Worm (Caenorhabditis elegans) whole organism, L4 larva: Measurements from ENCODE around the gene srj-33.

Experiments
- D1046.2 ChIP-seq: fragments of 200-800 bp; sonication (Bioruptor generic); IDR thresholded peaks from 2 replicates; pipeline ENCODE4 v1.3.6; 2022; ENCODE audit warnings: missing genetic modification characterization, missing compliant biosample characterization
- F49E8.2 ChIP-seq: sonication (generic microtip); optimal IDR thresholded peaks from 2 replicates; lab custom pipeline; 2016; ENCODE audit warnings: missing compliant biosample characterization, mild to moderate bottlenecking, missing genetic modification characterization, borderline replicate concordance
- T20F7.1 ChIP-seq: fragments of 200-800 bp; sonication (Bioruptor generic); optimal IDR thresholded peaks from 2 replicates; lab custom pipeline; 2018; ENCODE audit warnings: mild to moderate bottlenecking, missing genetic modification characterization, missing compliant biosample characterization
- T26A8.4 ChIP-seq: fragments of 200-800 bp; sonication (Bioruptor generic); IDR thresholded peaks from 2 replicates; pipeline ENCODE4 v1.3.6; 2022; ENCODE audit warnings: missing genetic modification characterization, missing compliant biosample characterization
- Y5F2A.4 ChIP-seq: fragments of 200-800 bp; sonication (Bioruptor generic); optimal IDR thresholded peaks from 2 replicates; lab custom pipeline; 2018; ENCODE audit warnings: mild to moderate bottlenecking, missing genetic modification characterization, missing compliant biosample characterization
- aha-1 ChIP-seq: fragments of 150-350 bp; peaks from one replicate; lab custom pipeline; 2014; ENCODE audit warnings: missing biosample characterization, missing genetic modification characterization
- attf-4 ChIP-seq: sonication (generic microtip); optimal IDR thresholded peaks from 3 replicates; lab custom pipeline; 2017; ENCODE audit warnings: missing biosample characterization, missing genetic modification characterization
- ceh-20 ChIP-seq: fragments of 200-800 bp; sonication (Bioruptor generic); IDR thresholded peaks from 2 replicates; pipeline ENCODE4 v1.3.6; 2022; ENCODE audit warnings: missing genetic modification reagents, missing genetic modification characterization, missing compliant biosample characterization
- ceh-62 ChIP-seq: sonication (generic microtip); optimal IDR thresholded peaks from 2 replicates; lab custom pipeline; 2017; ENCODE audit warnings: missing biosample characterization, missing genetic modification characterization
- daf-16 ChIP-seq, 3 experiments: sonication (generic microtip); optimal IDR thresholded peaks; 2 replicates each; lab custom pipeline; 2016 to 2017; ENCODE audit warnings: missing genetic modification characterization in 3 of 3, missing genetic modification reagents in 3 of 3, mild to moderate bottlenecking in 2 of 3, missing compliant biosample characterization in 2 of 3, missing biosample characterization in 1 of 3, moderate library complexity in 1 of 3
- daf-19 ChIP-seq: fragments of 200-800 bp; sonication (Bioruptor generic); conservative IDR thresholded peaks from 2 replicates; pipeline ENCODE4 v1.3.6; 2022; ENCODE audit warnings: missing genetic modification characterization, missing compliant biosample characterization
- dmd-6 ChIP-seq: fragments of 200-800 bp; sonication (Bioruptor generic); IDR thresholded peaks from 2 replicates; pipeline ENCODE4 v1.3.6; 2022; ENCODE audit warnings: missing genetic modification reagents, missing genetic modification characterization, missing compliant biosample characterization
- egl-27 ChIP-seq: sonication (generic microtip); optimal IDR thresholded peaks from 3 replicates; lab custom pipeline; 2017; ENCODE audit warnings: missing biosample characterization, missing genetic modification reagents, missing genetic modification characterization
- hlh-11 ChIP-seq: fragments of 200-800 bp; sonication (Bioruptor generic); optimal IDR thresholded peaks from 2 replicates; lab custom pipeline; 2018; ENCODE audit warnings: mild to moderate bottlenecking, missing genetic modification characterization, missing compliant biosample characterization
- hlh-30 ChIP-seq: sonication (generic microtip); optimal IDR thresholded peaks from 2 replicates; lab custom pipeline; 2017; ENCODE audit warnings: antibody characterized with exemption, mild to moderate bottlenecking, missing genetic modification characterization, missing compliant biosample characterization; ENCODE audit not compliant: insufficient read depth
- lin-15B ChIP-seq: fragments of 150-350 bp; sonication (generic microtip); optimal IDR thresholded peaks from 3 replicates; lab custom pipeline; 2014; ENCODE audit warnings: missing biosample characterization, missing genetic modification characterization
- lin-38 ChIP-seq: fragments of 200-800 bp; sonication (Bioruptor generic); IDR thresholded peaks from 2 replicates; pipeline ENCODE4 v1.3.6; 2022; ENCODE audit warnings: missing genetic modification reagents, missing genetic modification characterization, missing compliant biosample characterization
- lir-3 ChIP-seq: sonication (generic microtip); optimal IDR thresholded peaks from 2 replicates; lab custom pipeline; 2016; ENCODE audit warnings: mild to moderate bottlenecking, missing genetic modification characterization, missing compliant biosample characterization
- lsy-2 ChIP-seq, 2 experiments: fragments of 150-350 bp in 1 of 2; sonication (generic microtip) in 1 of 2; optimal IDR thresholded peaks; 2 replicates each; lab custom pipeline; 2014 to 2017; ENCODE audit warnings: missing biosample characterization in 2 of 2, missing genetic modification characterization in 2 of 2
- mes-2 ChIP-seq: sonication (generic microtip); optimal IDR thresholded peaks from 2 replicates; lab custom pipeline; 2016; ENCODE audit warnings: missing genotype, mild to moderate bottlenecking, missing genetic modification characterization, missing compliant biosample characterization; ENCODE audit not compliant: poor library complexity, severe bottlenecking
- nhr-102 ChIP-seq: sonication (generic microtip); optimal IDR thresholded peaks from 2 replicates; lab custom pipeline; 2016; ENCODE audit warnings: mild to moderate bottlenecking, missing genetic modification characterization, moderate library complexity, missing compliant biosample characterization
- nhr-11 ChIP-seq: fragments of 150-350 bp; optimal IDR thresholded peaks from 2 replicates; lab custom pipeline; 2014; ENCODE audit warnings: missing biosample characterization, missing genetic modification characterization
- nhr-111 ChIP-seq: fragments of 200-800 bp; sonication (Bioruptor generic); optimal IDR thresholded peaks from 2 replicates; lab custom pipeline; 2018; ENCODE audit warnings: mild to moderate bottlenecking, missing genetic modification characterization, missing compliant biosample characterization
- nhr-25 ChIP-seq: sonication (generic microtip); optimal IDR thresholded peaks from 2 replicates; lab custom pipeline; 2017; ENCODE audit warnings: missing genetic modification characterization, mild to moderate bottlenecking, missing compliant biosample characterization, antibody characterized with exemption, moderate library complexity, borderline replicate concordance; ENCODE audit not compliant: insufficient read depth
- nhr-28 ChIP-seq: fragments of 150-350 bp; optimal IDR thresholded peaks from 2 replicates; lab custom pipeline; 2014; ENCODE audit warnings: missing biosample characterization, missing genetic modification characterization
- nhr-6 ChIP-seq: fragments of 150-350 bp; optimal IDR thresholded peaks from 2 replicates; lab custom pipeline; 2014; ENCODE audit warnings: missing biosample characterization, missing genetic modification characterization
- nhr-76 ChIP-seq: fragments of 150-350 bp; optimal IDR thresholded peaks from 2 replicates; lab custom pipeline; 2014; ENCODE audit warnings: missing biosample characterization, missing genetic modification characterization
- pha-4 ChIP-seq, 2 experiments: fragments of 150-350 bp in 1 of 2; fragments of 200-800 bp in 1 of 2; sonication (Bioruptor generic) in 1 of 2; IDR thresholded peaks in 1 of 2; optimal IDR thresholded peaks in 1 of 2; 2 replicates each; pipeline versions ENCODE4 v1.3.6 to Lab custom; 2014 to 2022; ENCODE audit warnings: missing genetic modification characterization in 2 of 2, missing genetic modification reagents in 2 of 2, missing biosample characterization in 1 of 2, missing compliant biosample characterization in 1 of 2
- spr-1 ChIP-seq: sonication (generic microtip); optimal IDR thresholded peaks from 2 replicates; lab custom pipeline; 2016; ENCODE audit warnings: mild to moderate bottlenecking, missing genetic modification characterization, missing compliant biosample characterization
- tag-97 ChIP-seq: fragments of 200-800 bp; sonication (Bioruptor generic); IDR thresholded peaks from 2 replicates; pipeline ENCODE4 v1.3.6; 2022; ENCODE audit warnings: missing genetic modification characterization, missing compliant biosample characterization
- unc-62 ChIP-seq, 3 experiments: fragments of 150-350 bp in 1 of 3; sonication (generic microtip); optimal IDR thresholded peaks in 2 of 3; peaks in 1 of 3; 1 replicate in 1 of 3; 2 replicates in 2 of 3; lab custom pipeline; 2014 to 2017; ENCODE audit warnings: missing biosample characterization in 3 of 3, missing genetic modification characterization in 3 of 3, missing genetic modification reagents in 3 of 3, missing genotype in 1 of 3
- zag-1 ChIP-seq: fragments of 150-350 bp; optimal IDR thresholded peaks from 2 replicates; lab custom pipeline; 2014; ENCODE audit warnings: missing biosample characterization, missing genetic modification characterization
- zfp-3 ChIP-seq: fragments of 200-800 bp; sonication (Bioruptor generic); conservative IDR thresholded peaks from 2 replicates; pipeline ENCODE4 v1.3.6; 2022; ENCODE audit warnings: missing genetic modification reagents, missing genetic modification characterization, missing compliant biosample characterization
- zip-2 ChIP-seq: fragments of 150-350 bp; optimal IDR thresholded peaks from 2 replicates; lab custom pipeline; 2014; ENCODE audit warnings: missing biosample characterization, missing genetic modification characterization
- ztf-7 ChIP-seq: fragments of 150-350 bp; optimal IDR thresholded peaks from 2 replicates; lab custom pipeline; 2014; ENCODE audit warnings: missing biosample characterization, missing genetic modification characterization

The srj-33 gene

ce11 chrV:9960376-9960775 lies 23.0 kb upstream of the srj-33 start, which contains the start of gene T07C12.10:
Gene T07C12.10 (minus strand): TSS chrV:9960476.
- no peak for TF ChIP-seq ceh-20 (GFP tag; lab: Robert Waterston, UW)
- no peak for TF ChIP-seq lin-15B (tag; lab: Kevin White, UChicago)
- TF ChIP-seq T20F7.1 (GFP tag; lab: Kevin White, UChicago) = no peak
- TF ChIP-seq T26A8.4 (GFP tag; lab: Robert Waterston, UW) = no peak
- no peak for TF ChIP-seq D1046.2 (GFP tag; lab: Robert Waterston, UW)
- TF ChIP-seq nhr-102 (tag; lab: Kevin White, UChicago) = no peak
- TF ChIP-seq lir-3 (tag; lab: Kevin White, UChicago) = no peak
- TF ChIP-seq nhr-28 = no peak
- TF ChIP-seq nhr-76 = no peak
- no peak for TF ChIP-seq lsy-2 (tag; optimal IDR thresholded peaks at IDR 0.05; lab: Kevin White, UChicago)
- no peak for TF ChIP-seq zag-1 (tag; lab: Kevin White, UChicago)
- no peak for TF ChIP-seq hlh-11 (tag; lab: Kevin White, UChicago)
- TF ChIP-seq dmd-6 (GFP tag; lab: Robert Waterston, UW) = no peak
- TF ChIP-seq daf-19 = no peak
- TF ChIP-seq nhr-6 (tag; lab: Kevin White, UChicago) = no peak
- TF ChIP-seq attf-4 = no peak
- no peak for TF ChIP-seq lin-38 (GFP tag; lab: Robert Waterston, UW)

DNA sequence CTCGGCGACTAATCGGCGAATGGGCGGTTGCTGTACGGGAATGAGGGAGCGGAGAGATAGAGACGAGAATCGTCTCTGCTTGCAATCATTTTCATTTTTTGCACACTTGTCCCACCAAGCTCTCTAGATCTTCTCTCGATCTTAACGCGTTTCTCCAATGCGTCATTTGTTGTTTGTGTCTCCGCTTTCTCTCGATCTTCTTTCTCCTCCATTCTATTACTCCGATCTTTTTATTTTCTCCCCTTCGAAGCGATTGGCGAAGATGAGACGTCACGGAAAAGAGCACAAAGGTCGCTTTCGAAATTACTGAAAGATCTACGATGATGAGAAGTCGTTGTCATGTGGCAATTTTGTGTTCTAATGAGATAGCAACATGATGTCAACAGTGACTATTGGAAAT lies 21.3 kb upstream of the srj-33 start:
- TF ChIP-seq ceh-62 (tag; lab: Kevin White, UChicago) = no peak
- TF ChIP-seq nhr-111 (GFP tag; lab: Kevin White, UChicago) = no peak
- TF ChIP-seq lin-38 (GFP tag; lab: Robert Waterston, UW) = no peak
- TF ChIP-seq aha-1 = peak; percentile 21
- TF ChIP-seq daf-16 (GFP tag; optimal IDR thresholded peaks at IDR 0.05; lab: Kevin White, UChicago) = peak in 1 of 2 experiments; percentile 83
- no peak for TF ChIP-seq daf-16 (tag; optimal IDR thresholded peaks at IDR 0.05; lab: Kevin White, UChicago)
- no peak for TF ChIP-seq zfp-3 (GFP tag; lab: Robert Waterston, UW)
- no peak for TF ChIP-seq egl-27 (tag; lab: Kevin White, UChicago)
- TF ChIP-seq nhr-25 (tag; lab: Kevin White, UChicago) = no peak
- TF ChIP-seq nhr-11 = peak; percentile 56
- TF ChIP-seq hlh-11 (tag; lab: Kevin White, UChicago) = peak; percentile 58
- TF ChIP-seq unc-62 (GFP tag; optimal IDR thresholded peaks at IDR 0.05 in 1 of 2; lab: Kevin White, UChicago) = peak in 1 of 2 experiments; percentile 76
- no peak for TF ChIP-seq unc-62 (tag; optimal IDR thresholded peaks at IDR 0.05; lab: Kevin White, UChicago)
- TF ChIP-seq pha-4 (GFP tag; IDR thresholded peaks at IDR 0.05; lab: Robert Waterston, UW) = no peak
- no peak for TF ChIP-seq pha-4 (tag; optimal IDR thresholded peaks at IDR 0.05; lab: Kevin White, UChicago)

ce11 chrV:9958231-9958630 lies 20.9 kb upstream of the srj-33 start, which contains the start of gene anmt-3:
Gene anmt-3 (minus strand): TSS chrV:9958331.
- TF ChIP-seq tag-97 (GFP tag; lab: Robert Waterston, UW) (no peak), zip-2 (tag; lab: Kevin White, UChicago) (no peak), ztf-7 (tag; lab: Kevin White, UChicago) (no peak), spr-1 (tag; lab: Kevin White, UChicago) (no peak), mes-2 (tag; lab: Kevin White, UChicago) (no peak), hlh-30 (tag; lab: Kevin White, UChicago) (no peak), Y5F2A.4 (no peak), T26A8.4 (GFP tag; lab: Robert Waterston, UW) (no peak), nhr-6 (tag; lab: Kevin White, UChicago) (no peak), F49E8.2 (no peak), ceh-20 (GFP tag; lab: Robert Waterston, UW) (no peak), egl-27 (tag; lab: Kevin White, UChicago) (no peak), pha-4 (GFP tag; IDR thresholded peaks at IDR 0.05; lab: Robert Waterston, UW) (no peak), pha-4 (tag; optimal IDR thresholded peaks at IDR 0.05; lab: Kevin White, UChicago) (no peak), nhr-76 (no peak), lin-38 (GFP tag; lab: Robert Waterston, UW) (no peak)
